Worm (Caenorhabditis elegans): ENCODE measurements around the gene sqv-2.

Gene sqv-2

ce11 chrII:2934354-2934753 is 40.2 kb upstream of the sqv-2 start, which contains the start of gene irld-67:
TSS of gene irld-67 (minus strand) at chrII:2934454.
- TF ChIP-seq nhr-43 (tag; optimal IDR thresholded peaks at IDR 0.05; ENCODE audit: poor library complexity, severe bottlenecking): no peak
- no peak for TF ChIP-seq nhr-28 (tag; optimal IDR thresholded peaks at IDR 0.05)
- no peak for TF ChIP-seq ceh-28 (tag; optimal IDR thresholded peaks at IDR 0.05)
- TF ChIP-seq eor-1 (tag; optimal IDR thresholded peaks at IDR 0.05): no peak
- TF ChIP-seq nhr-25 (tag; optimal IDR thresholded peaks at IDR 0.05): no peak
- TF ChIP-seq lin-39 (tag; optimal IDR thresholded peaks at IDR 0.05): no peak
- no peak for TF ChIP-seq elt-2 (tag; optimal IDR thresholded peaks at IDR 0.05)
- no peak for TF ChIP-seq snpc-4 (tag; optimal IDR thresholded peaks at IDR 0.05)
- no peak for TF ChIP-seq hmg-11 (tag; optimal IDR thresholded peaks at IDR 0.05)
- TF ChIP-seq egl-5 (tag; optimal IDR thresholded peaks at IDR 0.05): no peak
- TF ChIP-seq aly-2 (tag; optimal IDR thresholded peaks at IDR 0.05): no peak
- TF ChIP-seq elt-1 (tag; optimal IDR thresholded peaks at IDR 0.05): no peak
- no peak for TF ChIP-seq ztf-4 (tag; optimal IDR thresholded peaks at IDR 0.05)
- TF ChIP-seq ceh-16 (tag; optimal IDR thresholded peaks at IDR 0.05): no peak
- no peak for TF ChIP-seq ZK546.5 (tag; optimal IDR thresholded peaks at IDR 0.05)
- TF ChIP-seq unc-39 (tag; optimal IDR thresholded peaks at IDR 0.05): no peak
- TF ChIP-seq jun-1 (tag; optimal IDR thresholded peaks at IDR 0.05): no peak
- TF ChIP-seq fos-1 (tag; optimal IDR thresholded peaks at IDR 0.05): no peak
- TF ChIP-seq nhr-67 (tag; optimal IDR thresholded peaks at IDR 0.05): no peak
- no peak for TF ChIP-seq zag-1 (tag; optimal IDR thresholded peaks at IDR 0.05)

DNA sequence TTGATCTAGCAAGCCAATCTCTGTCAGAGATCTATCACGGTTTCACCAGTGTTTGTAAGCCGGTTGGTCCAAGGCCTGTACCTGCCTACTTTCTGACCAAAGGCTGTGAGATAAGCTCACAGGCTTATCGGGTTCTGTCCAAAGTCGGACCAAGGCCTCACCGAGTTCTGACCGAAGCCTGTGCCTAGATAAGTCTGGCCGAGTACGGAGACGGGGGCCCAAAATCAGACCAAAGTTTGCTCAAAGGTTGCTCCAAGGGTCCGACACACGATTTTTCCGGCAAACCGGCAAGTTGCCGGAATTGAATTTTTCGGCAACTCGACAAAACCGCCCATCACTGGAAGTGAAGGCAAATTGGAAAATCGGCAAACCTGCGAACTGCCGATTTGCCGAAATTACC is 37.4 kb upstream of the sqv-2 start:
- TF ChIP-seq ama-1 (optimal IDR thresholded peaks at IDR 0.05): no peak
- no peak for TF ChIP-seq pqm-1 (tag; optimal IDR thresholded peaks at IDR 0.05)
- no peak for TF ChIP-seq ceh-9 (tag; optimal IDR thresholded peaks at IDR 0.05)
- TF ChIP-seq nhr-12 (tag; optimal IDR thresholded peaks at IDR 0.05): no peak
- no peak for TF ChIP-seq fkh-2 (tag; optimal IDR thresholded peaks at IDR 0.05)
- TF ChIP-seq elt-1 (tag; optimal IDR thresholded peaks at IDR 0.05): no peak
- TF ChIP-seq egl-27 (tag; optimal IDR thresholded peaks at IDR 0.05): no peak
- no peak for TF ChIP-seq ztf-11 (tag; optimal IDR thresholded peaks at IDR 0.05)
- no peak for TF ChIP-seq ceh-28 (tag; optimal IDR thresholded peaks at IDR 0.05)
- no peak for TF ChIP-seq mdl-1 (tag; optimal IDR thresholded peaks at IDR 0.05)
- TF ChIP-seq nhr-11 (tag; optimal IDR thresholded peaks at IDR 0.05): no peak
- no peak for TF ChIP-seq ZK546.5 (tag; optimal IDR thresholded peaks at IDR 0.05)
- TF ChIP-seq nhr-67 (tag; optimal IDR thresholded peaks at IDR 0.05): no peak
- TF ChIP-seq nhr-77 (tag; optimal IDR thresholded peaks at IDR 0.05): no peak
- no peak for TF ChIP-seq lin-15B (tag; optimal IDR thresholded peaks at IDR 0.05)
- no peak for TF ChIP-seq tbx-2 (tag; optimal IDR thresholded peaks at IDR 0.05)
- no peak for TF ChIP-seq nfya-1 (tag; optimal IDR thresholded peaks at IDR 0.05; ENCODE audit: insufficient read depth)
- TF ChIP-seq sea-2 (GFP tag; optimal IDR thresholded peaks at IDR 0.05): no peak
- no peak for TF ChIP-seq skn-1 (tag; optimal IDR thresholded peaks at IDR 0.05)

DNA sequence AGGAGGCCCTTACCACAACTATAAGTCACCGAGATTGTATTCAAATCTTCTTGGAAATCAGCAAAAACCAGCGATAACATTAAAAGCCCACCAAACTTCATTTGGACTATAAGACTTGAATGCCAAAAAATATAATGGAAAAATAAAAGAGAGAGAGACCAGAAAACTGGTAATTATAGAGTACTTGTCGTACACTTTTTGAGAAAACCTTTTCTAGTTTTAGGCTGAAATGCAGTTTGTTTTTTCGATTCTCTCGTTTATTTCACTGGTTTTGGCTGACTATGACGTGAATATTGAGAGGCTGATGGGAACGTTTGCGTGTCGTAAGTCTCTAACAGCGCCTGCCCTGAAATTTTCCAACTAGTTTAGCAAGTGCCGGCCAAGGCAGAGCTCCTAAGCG is 36.3 kb upstream of the sqv-2 start, which contains the start of the genes irld-64 and irld-63:
Gene irld-64 (minus strand): TSS at position 101 of the 400 bp plus-strand sequence.
Gene irld-63 (plus strand): TSS at position 230 of the 400 bp plus-strand sequence.
- no peak for TF ChIP-seq mdl-1 (tag; optimal IDR thresholded peaks at IDR 0.05)
- TF ChIP-seq snpc-4 (tag; optimal IDR thresholded peaks at IDR 0.05): no peak

ce11 chrII:2929846-2930245 is 35.7 kb upstream of the sqv-2 start:
- no peak for TF ChIP-seq fkh-10 (GFP tag; optimal IDR thresholded peaks at IDR 0.05)
- no peak for TF ChIP-seq fos-1 (tag; optimal IDR thresholded peaks at IDR 0.05)
- TF ChIP-seq ceh-82 (tag; optimal IDR thresholded peaks at IDR 0.05): no peak
- no peak for TF ChIP-seq nhr-237 (tag; optimal IDR thresholded peaks at IDR 0.05)
- no peak for TF ChIP-seq jun-1 (tag; optimal IDR thresholded peaks at IDR 0.05)
- no peak for TF ChIP-seq elt-1 (tag; optimal IDR thresholded peaks at IDR 0.05)
- no peak for TF ChIP-seq unc-39 (tag; optimal IDR thresholded peaks at IDR 0.05)

DNA sequence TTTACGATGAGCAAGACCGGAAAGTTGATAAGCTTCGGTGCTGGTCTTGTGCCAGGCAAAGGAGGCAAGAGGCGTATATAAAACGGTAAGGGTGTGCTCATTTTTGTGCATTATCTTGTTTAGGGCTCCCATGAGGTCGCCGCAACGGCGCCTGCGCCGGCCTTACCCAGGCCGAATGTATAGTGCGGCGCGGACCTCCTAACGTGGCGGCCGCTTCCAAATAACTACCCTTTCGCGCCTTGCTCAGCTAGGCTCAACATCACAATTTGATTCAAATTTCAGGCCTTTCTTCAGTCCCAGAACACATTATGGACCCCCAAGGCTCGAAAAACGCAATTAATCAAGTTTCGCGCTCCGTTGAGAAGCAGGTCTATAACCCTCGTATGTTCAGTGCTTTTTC is 33.3 kb upstream of the sqv-2 start, which contains the start of the genes ZK355.3 and ZK355.8:
Gene ZK355.3 (minus strand): TSS at position 101 of the 400 bp plus-strand sequence.
Gene ZK355.8 (plus strand): TSS at position 272 of the 400 bp plus-strand sequence.
- no peak for TF ChIP-seq nhr-23 (tag; optimal IDR thresholded peaks at IDR 0.05)

All from whole organism, L3 larva.